Worm (Caenorhabditis elegans) whole organism, L1 larva: ENCODE measurements around the gene Y41C4A.18.

Experiments used
- F16B12.6 ChIP-seq: fragments of 150-350 bp; optimal IDR thresholded peaks from 2 replicates; lab custom pipeline; 2014; ENCODE audit warnings: missing biosample characterization, missing genetic modification characterization
- Y116A8C.19 ChIP-seq: sonication (generic microtip); optimal IDR thresholded peaks from 2 replicates; lab custom pipeline; 2016; ENCODE audit warnings: missing compliant biosample characterization, missing genetic modification characterization, borderline replicate concordance
- aha-1 ChIP-seq: fragments of 150-350 bp; optimal IDR thresholded peaks from 2 replicates; lab custom pipeline; 2014; ENCODE audit warnings: missing biosample characterization, missing genetic modification characterization
- ama-1 ChIP-seq: fragments of 150-350 bp; optimal IDR thresholded peaks from 2 replicates; lab custom pipeline; 2014
- blmp-1 ChIP-seq: fragments of 150-350 bp; optimal IDR thresholded peaks from 2 replicates; lab custom pipeline; 2014; ENCODE audit warnings: missing biosample characterization, missing genetic modification characterization
- ceh-63 ChIP-seq: fragments of 200-800 bp; sonication (Bioruptor generic); optimal IDR thresholded peaks from 2 replicates; lab custom pipeline; 2018; ENCODE audit warnings: mild to moderate bottlenecking, missing genetic modification characterization, missing compliant biosample characterization
- ceh-82 ChIP-seq, 3 experiments: fragments of 150-350 bp in 1 of 3; sonication (generic microtip) in 2 of 3; optimal IDR thresholded peaks; 2 replicates each; lab custom pipeline; 2014 to 2017; ENCODE audit warnings: missing biosample characterization in 3 of 3, missing genetic modification characterization in 3 of 3
- ces-1 ChIP-seq: fragments of 150-350 bp; optimal IDR thresholded peaks from 2 replicates; lab custom pipeline; 2014; ENCODE audit warnings: missing biosample characterization, missing genetic modification reagents, missing genetic modification characterization
- dpl-1 ChIP-seq, 3 experiments: fragments of 150-350 bp in 2 of 3; sonication (generic microtip) in 1 of 3; optimal IDR thresholded peaks; 2 replicates each; lab custom pipeline; 2014 to 2017; ENCODE audit warnings: missing biosample characterization in 3 of 3, missing genetic modification characterization in 3 of 3, missing genetic modification reagents in 3 of 3
- dsc-1 ChIP-seq: sonication (generic microtip); optimal IDR thresholded peaks from 2 replicates; lab custom pipeline; 2016; ENCODE audit warnings: mild to moderate bottlenecking, missing genetic modification characterization, missing compliant biosample characterization
- egl-13 ChIP-seq: sonication (generic microtip); optimal IDR thresholded peaks from 2 replicates; lab custom pipeline; 2016; ENCODE audit warnings: missing genotype, missing genetic modification reagents, missing genetic modification characterization, missing compliant biosample characterization
- elt-3 ChIP-seq, 6 experiments: fragments of 150-350 bp in 1 of 6; sonication (generic microtip); optimal IDR thresholded peaks; 2 replicates each; lab custom pipeline; 2017 to 2018; ENCODE audit warnings: missing biosample characterization in 6 of 6, missing genetic modification characterization in 6 of 6, inconsistent platforms in 1 of 6
- ets-5 ChIP-seq: fragments of 200-800 bp; sonication (Bioruptor generic); IDR thresholded peaks from 2 replicates; pipeline ENCODE4 v1.3.6; 2022; ENCODE audit warnings: missing genetic modification characterization, missing compliant biosample characterization
- fkh-8 ChIP-seq: sonication (generic microtip); optimal IDR thresholded peaks from 2 replicates; lab custom pipeline; 2016; ENCODE audit warnings: mild to moderate bottlenecking, missing genetic modification characterization, missing compliant biosample characterization
- hlh-17 ChIP-seq: fragments of 200-800 bp; sonication (Bioruptor generic); optimal IDR thresholded peaks from 2 replicates; lab custom pipeline; 2018; ENCODE audit warnings: missing genetic modification characterization, mild to moderate bottlenecking, missing compliant biosample characterization, moderate library complexity, borderline replicate concordance
- hlh-4 ChIP-seq: sonication (generic microtip); optimal IDR thresholded peaks from 2 replicates; lab custom pipeline; 2016; ENCODE audit warnings: mild to moderate bottlenecking, missing genetic modification characterization, missing compliant biosample characterization
- hpl-2 ChIP-seq: fragments of 150-350 bp; optimal IDR thresholded peaks from 2 replicates; lab custom pipeline; 2014; ENCODE audit warnings: missing biosample characterization, missing genetic modification reagents, missing genetic modification characterization
- irx-1 ChIP-seq: sonication (generic microtip); optimal IDR thresholded peaks from 2 replicates; lab custom pipeline; 2016; ENCODE audit warnings: missing genetic modification characterization, missing compliant biosample characterization
- isw-1 ChIP-seq: fragments of 200-800 bp; sonication (Bioruptor generic); IDR thresholded peaks from 2 replicates; pipeline ENCODE4 v1.3.6; 2022; ENCODE audit warnings: missing genetic modification characterization, missing compliant biosample characterization
- jun-1 ChIP-seq: fragments of 150-350 bp; optimal IDR thresholded peaks from 2 replicates; lab custom pipeline; 2014; ENCODE audit warnings: missing biosample characterization, missing genetic modification reagents, missing genetic modification characterization
- lin-15B ChIP-seq: fragments of 150-350 bp; sonication (generic microtip); optimal IDR thresholded peaks from 3 replicates; lab custom pipeline; 2014; ENCODE audit warnings: missing biosample characterization, missing genetic modification characterization
- lin-35 ChIP-seq, 2 experiments: fragments of 150-350 bp; optimal IDR thresholded peaks; 2 replicates each; lab custom pipeline; 2014; ENCODE audit warnings: missing biosample characterization in 2 of 2, missing genetic modification characterization in 2 of 2, missing genetic modification reagents in 2 of 2
- lir-3 ChIP-seq: sonication (generic microtip); optimal IDR thresholded peaks from 2 replicates; lab custom pipeline; 2016; ENCODE audit warnings: mild to moderate bottlenecking, missing genetic modification characterization, moderate library complexity, missing compliant biosample characterization; ENCODE audit not compliant: poor library complexity
- lsy-2 ChIP-seq, 2 experiments: fragments of 150-350 bp; optimal IDR thresholded peaks; 2 replicates each; lab custom pipeline; 2014; ENCODE audit warnings: missing biosample characterization in 2 of 2, missing genetic modification characterization in 2 of 2
- mab-9 ChIP-seq: fragments of 200-800 bp; sonication (Bioruptor generic); IDR thresholded peaks from 2 replicates; pipeline ENCODE4 v1.3.6; 2022; ENCODE audit warnings: missing genetic modification reagents, missing genetic modification characterization, missing compliant biosample characterization
- mdl-1 ChIP-seq, 2 experiments: fragments of 150-350 bp; optimal IDR thresholded peaks; 2 replicates each; lab custom pipeline; 2014 to 2017; ENCODE audit warnings: missing biosample characterization in 2 of 2, missing genetic modification characterization in 2 of 2, inconsistent platforms in 1 of 2
- mef-2 ChIP-seq: fragments of 150-350 bp; optimal IDR thresholded peaks from 2 replicates; lab custom pipeline; 2014; ENCODE audit warnings: missing biosample characterization, missing genetic modification characterization
- nhr-11 ChIP-seq: fragments of 150-350 bp; optimal IDR thresholded peaks from 2 replicates; lab custom pipeline; 2014; ENCODE audit warnings: missing biosample characterization, missing genetic modification characterization
- nhr-12 ChIP-seq: sonication (generic microtip); optimal IDR thresholded peaks from 2 replicates; lab custom pipeline; 2017; ENCODE audit warnings: missing biosample characterization, missing genetic modification characterization
- nhr-20 ChIP-seq: sonication (generic microtip); optimal IDR thresholded peaks from 2 replicates; lab custom pipeline; 2016; ENCODE audit warnings: mild to moderate bottlenecking, missing genetic modification characterization, missing compliant biosample characterization
- nhr-47 ChIP-seq: sonication (generic microtip); optimal IDR thresholded peaks from 2 replicates; lab custom pipeline; 2016; ENCODE audit warnings: mild to moderate bottlenecking, missing genetic modification characterization, moderate library complexity, missing compliant biosample characterization
- nhr-85 ChIP-seq: sonication (generic microtip); peaks from one replicate; lab custom pipeline; 2016; ENCODE audit warnings: missing genetic modification characterization, inconsistent platforms, missing compliant biosample characterization
- pag-3 ChIP-seq: sonication (generic microtip); optimal IDR thresholded peaks from 2 replicates; lab custom pipeline; 2017; ENCODE audit warnings: missing genetic modification characterization, mild to moderate bottlenecking, missing compliant biosample characterization, antibody characterized with exemption, borderline replicate concordance; ENCODE audit not compliant: insufficient read depth
- pqm-1 ChIP-seq: sonication (generic microtip); optimal IDR thresholded peaks from 3 replicates; lab custom pipeline; 2017; ENCODE audit warnings: missing biosample characterization, missing genetic modification characterization
- skn-1 ChIP-seq: fragments of 150-350 bp; optimal IDR thresholded peaks from 2 replicates; lab custom pipeline; 2014; ENCODE audit warnings: missing biosample characterization, missing genetic modification characterization
- snu-23 ChIP-seq: sonication (generic microtip); optimal IDR thresholded peaks from 2 replicates; lab custom pipeline; 2016; ENCODE audit warnings: missing genetic modification characterization, missing compliant biosample characterization
- sup-37 ChIP-seq: fragments of 200-800 bp; sonication (Bioruptor generic); optimal IDR thresholded peaks from 2 replicates; lab custom pipeline; 2018; ENCODE audit warnings: mild to moderate bottlenecking, missing genetic modification characterization, missing compliant biosample characterization
- swsn-7 ChIP-seq: sonication (generic microtip); optimal IDR thresholded peaks from 2 replicates; lab custom pipeline; 2016; ENCODE audit warnings: missing genetic modification characterization, missing compliant biosample characterization
- tbx-2 ChIP-seq: sonication (generic microtip); optimal IDR thresholded peaks from 2 replicates; lab custom pipeline; 2016; ENCODE audit warnings: missing genetic modification characterization, missing compliant biosample characterization
- unc-130 ChIP-seq: fragments of 150-350 bp; optimal IDR thresholded peaks from 2 replicates; lab custom pipeline; 2017; ENCODE audit warnings: missing biosample characterization, missing genetic modification characterization, inconsistent platforms
- unc-86 ChIP-seq: sonication (generic microtip); optimal IDR thresholded peaks from 2 replicates; lab custom pipeline; 2016; ENCODE audit warnings: missing genetic modification characterization, missing compliant biosample characterization
- ztf-11 ChIP-seq, 2 experiments: sonication (generic microtip); optimal IDR thresholded peaks; 2 replicates each; lab custom pipeline; 2016 to 2017; ENCODE audit warnings: missing genetic modification characterization in 2 of 2, missing biosample characterization in 1 of 2, missing compliant biosample characterization in 1 of 2

The Y41C4A.18 gene

DNA sequence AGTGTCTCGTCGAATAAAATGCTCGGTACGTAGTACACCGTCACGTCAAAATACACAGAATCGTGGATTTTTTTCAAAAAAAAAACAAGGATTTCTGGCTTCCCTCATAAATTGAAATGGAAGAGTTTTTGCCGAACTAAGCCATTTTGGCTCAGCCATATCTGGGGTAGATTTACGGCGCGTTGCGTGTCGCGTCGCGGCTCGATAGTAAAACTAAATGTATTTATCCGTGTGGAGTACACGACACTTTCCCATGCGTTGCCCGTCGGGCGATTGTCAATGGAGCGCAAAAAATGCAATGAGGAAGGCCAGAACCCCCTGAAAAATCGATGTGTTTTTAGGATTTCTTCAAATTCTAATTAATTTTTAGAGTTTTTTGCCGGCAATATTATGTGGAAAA lies 19.8 kb downstream of the Y41C4A.18 start:
- TF ChIP-seq aha-1 (tag; lab: Kevin White, UChicago) (no peak), nhr-47 (tag; lab: Kevin White, UChicago) (no peak), mab-9 (no peak), dsc-1 (tag; lab: Kevin White, UChicago) (no peak), lsy-2 (tag; optimal IDR thresholded peaks at IDR 0.05; lab: Kevin White, UChicago) (no peak), fkh-8 (tag; lab: Kevin White, UChicago) (no peak), nhr-85 (tag; lab: Kevin White, UChicago) (no peak), nhr-20 (no peak), lin-35 (GFP tag; optimal IDR thresholded peaks at IDR 0.05; lab: Kevin White, UChicago) (no peak), ceh-82 (tag; optimal IDR thresholded peaks at IDR 0.05; lab: Kevin White, UChicago) (no peak), dpl-1 (GFP tag; optimal IDR thresholded peaks at IDR 0.05; lab: Kevin White, UChicago) (no peak), isw-1 (GFP tag; lab: Robert Waterston, UW) (no peak), swsn-7 (tag; lab: Kevin White, UChicago) (no peak), skn-1 (no peak), hpl-2 (GFP tag; lab: Kevin White, UChicago) (no peak), mdl-1 (tag; optimal IDR thresholded peaks at IDR 0.05; lab: Kevin White, UChicago) (no peak), pqm-1 (no peak), pag-3 (tag; lab: Kevin White, UChicago) (no peak), sup-37 (GFP tag; lab: Kevin White, UChicago) (no peak)

- TF ChIP-seq ztf-11 (tag; optimal IDR thresholded peaks at IDR 0.05; lab: Kevin White, UChicago) (no peak), hlh-17 (GFP tag; lab: Kevin White, UChicago) (no peak), blmp-1 (tag; lab: Kevin White, UChicago) (no peak), dpl-1 (GFP tag; optimal IDR thresholded peaks at IDR 0.05; lab: Kevin White, UChicago) (no peak), hpl-2 (GFP tag; lab: Kevin White, UChicago) (no peak), ces-1 (GFP tag; lab: Kevin White, UChicago) (no peak), dsc-1 (tag; lab: Kevin White, UChicago) (no peak), jun-1 (no peak), ceh-63 (no peak), mab-9 (no peak), mdl-1 (tag; optimal IDR thresholded peaks at IDR 0.05; lab: Kevin White, UChicago) (no peak), nhr-12 (no peak), hlh-4 (no peak), F16B12.6 (no peak), unc-130 (tag; lab: Kevin White, UChicago) (no peak), mef-2 (tag; lab: Kevin White, UChicago) (no peak), isw-1 (GFP tag; lab: Robert Waterston, UW) (no peak), elt-3 (tag; optimal IDR thresholded peaks at IDR 0.05; lab: Kevin White, UChicago) (no peak), snu-23 (GFP tag; lab: Kevin White, UChicago) (no peak)
These were observed 20.4 kb downstream of the Y41C4A.18 start for ce11 chrIII:11750817-11751216.

ce11 chrIII:11757892-11758291 lies 27.5 kb downstream of the Y41C4A.18 start:
- TF ChIP-seq elt-3 (tag; optimal IDR thresholded peaks at IDR 0.05; lab: Kevin White, UChicago) (no peak), unc-86 (tag; lab: Kevin White, UChicago) (no peak), unc-130 (tag; lab: Kevin White, UChicago) (no peak), irx-1 (tag; lab: Kevin White, UChicago) (no peak), ets-5 (GFP tag; lab: Robert Waterston, UW) (no peak), snu-23 (GFP tag; lab: Kevin White, UChicago) (no peak), ceh-63 (no peak), Y116A8C.19 (tag; lab: Kevin White, UChicago) (no peak), lin-15B (tag; lab: Kevin White, UChicago) (no peak), egl-13 (tag; lab: Kevin White, UChicago) (no peak), tbx-2 (tag; lab: Kevin White, UChicago) (no peak), lir-3 (no peak), ama-1 (lab: Kevin White, UChicago) (no peak), dsc-1 (tag; lab: Kevin White, UChicago) (no peak), nhr-11 (tag; lab: Kevin White, UChicago) (no peak)
